Worm (Caenorhabditis elegans): ENCODE measurements around the gene Y43F8C.15.

The Y43F8C.15 gene

ce11 chrV:19738117-19738516 is 27.7 kb upstream of the Y43F8C.15 start, which contains the start of gene fbxa-131:
fbxa-131 (plus strand) TSS chrV:19738417.
- TF ChIP-seq ceh-28 (tag; optimal IDR thresholded peaks at IDR 0.05) = no peak
- no peak for TF ChIP-seq ZK546.5 (tag; optimal IDR thresholded peaks at IDR 0.05)
- no peak for TF ChIP-seq snpc-4 (tag; optimal IDR thresholded peaks at IDR 0.05)
- no peak for TF ChIP-seq skn-1 (tag; optimal IDR thresholded peaks at IDR 0.05)
- TF ChIP-seq unc-62 (GFP tag; optimal IDR thresholded peaks at IDR 0.05) = no peak
- no peak for TF ChIP-seq mml-1 (tag; optimal IDR thresholded peaks at IDR 0.05)
- TF ChIP-seq elt-3 (tag; optimal IDR thresholded peaks at IDR 0.05) = no peak
- no peak for TF ChIP-seq nhr-12 (tag; optimal IDR thresholded peaks at IDR 0.05)
- no peak for TF ChIP-seq nhr-77 (tag; optimal IDR thresholded peaks at IDR 0.05)
- TF ChIP-seq fkh-10 (GFP tag; optimal IDR thresholded peaks at IDR 0.05) = no peak
- TF ChIP-seq ama-1 (optimal IDR thresholded peaks at IDR 0.05) = no peak
- no peak for TF ChIP-seq sea-2 (GFP tag; optimal IDR thresholded peaks at IDR 0.05)
- no peak for TF ChIP-seq nfya-1 (tag; optimal IDR thresholded peaks at IDR 0.05; ENCODE audit: insufficient read depth)

- TF ChIP-seq ztf-4 (tag; optimal IDR thresholded peaks at IDR 0.05) (no peak), pqm-1 (tag; optimal IDR thresholded peaks at IDR 0.05) (no peak), ceh-16 (tag; optimal IDR thresholded peaks at IDR 0.05) (no peak), pha-4 (tag; optimal IDR thresholded peaks at IDR 0.05) (no peak), mml-1 (tag; optimal IDR thresholded peaks at IDR 0.05) (no peak), egl-27 (tag; optimal IDR thresholded peaks at IDR 0.05) (no peak), ZK546.5 (tag; optimal IDR thresholded peaks at IDR 0.05) (no peak), R02D3.7 (tag; optimal IDR thresholded peaks at IDR 0.05) (no peak), snpc-4 (tag; optimal IDR thresholded peaks at IDR 0.05) (no peak), unc-62 (GFP tag; optimal IDR thresholded peaks at IDR 0.05) (no peak), aly-2 (tag; optimal IDR thresholded peaks at IDR 0.05) (no peak), nhr-28 (tag; optimal IDR thresholded peaks at IDR 0.05) (no peak), nhr-67 (tag; optimal IDR thresholded peaks at IDR 0.05) (no peak), mdl-1 (tag; optimal IDR thresholded peaks at IDR 0.05) (no peak), fkh-10 (GFP tag; optimal IDR thresholded peaks at IDR 0.05) (no peak), skn-1 (tag; optimal IDR thresholded peaks at IDR 0.05) (no peak)
Measured at ce11 chrV:19737458-19737857, 27.0 kb upstream of the Y43F8C.15 start, which contains the start of gene W04E12.7. W04E12.7 (minus strand) TSS chrV:19737558.

ce11 chrV:19733728-19734127 is 23.3 kb upstream of the Y43F8C.15 start:
- TF ChIP-seq lin-15B (tag; optimal IDR thresholded peaks at IDR 0.05) = no peak
- no peak for TF ChIP-seq mml-1 (tag; optimal IDR thresholded peaks at IDR 0.05)
- no peak for TF ChIP-seq daf-12 (tag; optimal IDR thresholded peaks at IDR 0.05)
- TF ChIP-seq nhr-25 (tag; optimal IDR thresholded peaks at IDR 0.05) = no peak
- TF ChIP-seq nhr-77 (tag; optimal IDR thresholded peaks at IDR 0.05) = no peak
- no peak for TF ChIP-seq elt-1 (tag; optimal IDR thresholded peaks at IDR 0.05)
- no peak for TF ChIP-seq ZK546.5 (tag; optimal IDR thresholded peaks at IDR 0.05)
- TF ChIP-seq lsy-12 (tag; optimal IDR thresholded peaks at IDR 0.05) = no peak
- no peak for TF ChIP-seq ztf-11 (tag; optimal IDR thresholded peaks at IDR 0.05)
- no peak for TF ChIP-seq pha-4 (tag; optimal IDR thresholded peaks at IDR 0.05)
- TF ChIP-seq nhr-43 (tag; optimal IDR thresholded peaks at IDR 0.05; ENCODE audit: poor library complexity, severe bottlenecking) = no peak
- no peak for TF ChIP-seq nhr-67 (tag; optimal IDR thresholded peaks at IDR 0.05)
- TF ChIP-seq eor-1 (tag; optimal IDR thresholded peaks at IDR 0.05) = no peak
- no peak for TF ChIP-seq elt-3 (tag; optimal IDR thresholded peaks at IDR 0.05)
- no peak for TF ChIP-seq zag-1 (tag; optimal IDR thresholded peaks at IDR 0.05)
- TF ChIP-seq skn-1 (tag; optimal IDR thresholded peaks at IDR 0.05) = no peak

- TF ChIP-seq ceh-28 (tag; optimal IDR thresholded peaks at IDR 0.05) = no peak
- TF ChIP-seq aly-2 (tag; optimal IDR thresholded peaks at IDR 0.05) = no peak
- no peak for TF ChIP-seq egl-5 (tag; optimal IDR thresholded peaks at IDR 0.05)
- TF ChIP-seq pha-4 (tag; optimal IDR thresholded peaks at IDR 0.05) = no peak
Measured at ce11 chrV:19730280-19730679, 19.9 kb upstream of the Y43F8C.15 start, which contains the start of gene Y116F11A.1. Y116F11A.1 (plus strand) TSS chrV:19730580.

- no peak for TF ChIP-seq nhr-25 (tag; optimal IDR thresholded peaks at IDR 0.05)
- TF ChIP-seq tbx-2 (tag; optimal IDR thresholded peaks at IDR 0.05) = no peak
- no peak for TF ChIP-seq ceh-82 (tag; optimal IDR thresholded peaks at IDR 0.05)
- no peak for TF ChIP-seq jun-1 (tag; optimal IDR thresholded peaks at IDR 0.05)
- no peak for TF ChIP-seq nhr-237 (tag; optimal IDR thresholded peaks at IDR 0.05)
- no peak for TF ChIP-seq elt-2 (tag; optimal IDR thresholded peaks at IDR 0.05)
- no peak for TF ChIP-seq fos-1 (tag; optimal IDR thresholded peaks at IDR 0.05)
- TF ChIP-seq mdl-1 (tag; optimal IDR thresholded peaks at IDR 0.05) = no peak
- TF ChIP-seq skn-1 (tag; optimal IDR thresholded peaks at IDR 0.05) = no peak
- no peak for TF ChIP-seq ama-1 (optimal IDR thresholded peaks at IDR 0.05)
- TF ChIP-seq nhr-67 (tag; optimal IDR thresholded peaks at IDR 0.05) = no peak
- no peak for TF ChIP-seq unc-39 (tag; optimal IDR thresholded peaks at IDR 0.05)
- TF ChIP-seq ZK546.5 (tag; optimal IDR thresholded peaks at IDR 0.05) = no peak
- TF ChIP-seq aly-2 (tag; optimal IDR thresholded peaks at IDR 0.05) = no peak
- TF ChIP-seq elt-3 (tag; optimal IDR thresholded peaks at IDR 0.05) = no peak
- TF ChIP-seq lsy-12 (tag; optimal IDR thresholded peaks at IDR 0.05) = no peak
- no peak for TF ChIP-seq hmg-11 (tag; optimal IDR thresholded peaks at IDR 0.05)
- TF ChIP-seq daf-12 (tag; optimal IDR thresholded peaks at IDR 0.05) = no peak
- TF ChIP-seq lin-15B (tag; optimal IDR thresholded peaks at IDR 0.05) = no peak
Measured at ce11 chrV:19728731-19729130, 18.3 kb upstream of the Y43F8C.15 start, which contains the start of gene Y116F11A.3. Y116F11A.3 (plus strand) TSS chrV:19729031.

Data from whole organism, L3 larva.